Fruit fly (Drosophila melanogaster) Kc167 (cell line): Measurements from ENCODE around the gene CG42526.

ENCODE experiments used
- Myc ChIP-seq: fragments of >200 bp; optimal IDR thresholded peaks from 2 replicates; lab custom pipeline; 2017; ENCODE audit warnings: missing external identifiers
- Sin3A ChIP-seq: fragments of >200 bp; optimal IDR thresholded peaks from 2 replicates; lab custom pipeline; 2018; ENCODE audit warnings: missing external identifiers
- h ChIP-seq: fragments of >200 bp; optimal IDR thresholded peaks from 3 replicates; lab custom pipeline; 2018; ENCODE audit warnings: missing external identifiers
- insv ChIP-seq: fragments of >200 bp; optimal IDR thresholded peaks from 3 replicates; lab custom pipeline; 2018; ENCODE audit warnings: missing external identifiers
- psq ChIP-seq: fragments of >200 bp; optimal IDR thresholded peaks from 2 replicates; lab custom pipeline; 2017; ENCODE audit warnings: missing external identifiers
- ttk ChIP-seq: sonication (Bioruptor generic); optimal IDR thresholded peaks from 2 replicates; lab custom pipeline; 2017; ENCODE audit warnings: missing external identifiers

The CG42526 gene

DNA sequence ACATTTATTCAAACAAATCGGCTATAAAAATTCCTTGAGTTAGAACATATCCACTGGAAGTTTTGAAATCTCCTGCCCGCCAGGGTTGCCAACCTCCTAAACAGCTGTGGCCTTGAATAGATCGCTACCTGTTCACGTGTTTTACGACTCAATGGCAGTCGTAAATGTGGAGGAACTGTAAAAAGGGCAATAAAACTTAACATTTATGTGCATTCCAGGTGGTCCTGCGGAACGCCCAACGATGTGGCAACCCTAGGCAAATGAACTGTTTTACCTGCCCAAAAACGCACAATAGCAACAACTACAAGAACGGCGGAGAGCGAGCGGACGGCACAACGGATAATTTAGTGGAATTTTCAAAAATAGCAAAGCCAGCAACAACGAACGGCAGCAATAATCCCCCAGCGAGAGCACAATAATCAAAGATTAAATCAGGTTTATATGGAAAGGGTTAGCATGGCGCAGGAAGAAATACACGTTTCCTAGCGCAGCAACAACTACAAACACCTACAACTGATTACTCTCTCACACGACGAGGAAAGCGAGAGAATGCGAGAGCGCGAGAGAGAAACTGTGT, 26.6 kb upstream of the CG42526 start:
- TF ChIP-seq ttk (lab: Kevin White, UChicago) (no peak), Sin3A (lab: Kevin White, UChicago) (no peak), psq (lab: Kevin White, UChicago) (no peak), Myc (lab: Kevin White, UChicago) (no peak), h (lab: Kevin White, UChicago) (no peak), insv (lab: Kevin White, UChicago) (no peak)

DNA sequence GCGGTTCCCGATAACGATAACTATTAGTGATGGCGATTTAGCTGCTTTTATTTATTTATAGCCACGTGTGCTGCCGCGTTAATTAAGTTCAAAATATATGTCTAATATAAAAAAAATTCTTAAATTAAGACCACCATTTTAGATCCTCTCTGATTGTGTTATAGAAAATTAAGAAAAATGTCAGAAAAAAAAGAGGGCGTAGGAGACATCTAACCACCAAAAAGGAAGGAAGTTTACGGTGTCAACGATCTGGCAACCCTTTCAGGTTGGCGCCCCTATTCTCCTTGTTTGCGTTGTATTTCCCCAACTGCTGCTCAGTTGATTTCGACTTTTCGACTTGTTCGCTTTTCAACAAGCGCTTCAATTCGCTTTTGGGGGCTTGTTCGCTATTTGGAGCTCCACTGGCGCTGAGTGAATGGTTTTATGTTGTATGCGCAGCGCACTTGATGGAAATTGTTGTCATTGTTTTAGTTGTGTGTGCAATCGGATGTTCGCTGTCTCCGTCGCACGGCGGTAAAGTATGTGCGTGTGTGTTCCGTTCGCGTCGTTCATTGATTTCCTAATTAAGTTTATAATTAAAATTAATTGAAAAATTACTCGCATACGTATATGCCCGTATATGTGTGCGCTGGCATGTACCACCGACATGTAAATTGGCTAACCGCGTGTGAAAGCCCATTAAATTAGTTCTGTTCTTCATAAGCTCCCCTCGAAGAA, 25.7 kb upstream of the CG42526 start, which contains the start of the genes CG3434 and CG44838:
Gene CG3434 (minus strand): TSS at position 25 of the 717 bp plus-strand sequence.
Gene CG44838 (plus strand): TSS at position 276 of the 717 bp plus-strand sequence.
- TF ChIP-seq insv (lab: Kevin White, UChicago) (no peak), Sin3A (lab: Kevin White, UChicago) (no peak), h (lab: Kevin White, UChicago) (no peak), psq (lab: Kevin White, UChicago) (no peak), ttk (lab: Kevin White, UChicago) (no peak), Myc (lab: Kevin White, UChicago) (no peak)

- TF ChIP-seq Myc (lab: Kevin White, UChicago) (no peak), insv (lab: Kevin White, UChicago) (no peak), ttk (lab: Kevin White, UChicago) (no peak), psq (lab: Kevin White, UChicago) (no peak), h (lab: Kevin White, UChicago) (no peak), Sin3A (lab: Kevin White, UChicago) (no peak)
Measured at dm6 chr3L:9457619-9458092, 22.5 kb upstream of the CG42526 start, which contains the start of gene CG3437. Gene CG3437 (minus strand): TSS chr3L:9457669.

- no peak for TF ChIP-seq ttk (lab: Kevin White, UChicago)
- TF ChIP-seq h (lab: Kevin White, UChicago): no peak
- no peak for TF ChIP-seq Sin3A (lab: Kevin White, UChicago)
- no peak for TF ChIP-seq psq (lab: Kevin White, UChicago)
- no peak for TF ChIP-seq insv (lab: Kevin White, UChicago)
Measured at dm6 chr3L:9456389-9456788, 21.2 kb upstream of the CG42526 start.

- no peak for TF ChIP-seq Sin3A (lab: Kevin White, UChicago)
- TF ChIP-seq ttk (lab: Kevin White, UChicago): no peak
- no peak for TF ChIP-seq Myc (lab: Kevin White, UChicago)
- no peak for TF ChIP-seq h (lab: Kevin White, UChicago)
- no peak for TF ChIP-seq insv (lab: Kevin White, UChicago)
- no peak for TF ChIP-seq psq (lab: Kevin White, UChicago)
Measured at dm6 chr3L:9455819-9456388, 20.7 kb upstream of the CG42526 start, which contains the start of the genes phol and CG3552. Gene phol (minus strand): TSS chr3L:9456281. Gene CG3552 (plus strand): TSS chr3L:9456318.

dm6 chr3L:9452422-9452821, 17.2 kb upstream of the CG42526 start:
- no peak for TF ChIP-seq psq (lab: Kevin White, UChicago)
- no peak for TF ChIP-seq insv (lab: Kevin White, UChicago)
- TF ChIP-seq Myc (lab: Kevin White, UChicago): no peak
- TF ChIP-seq Sin3A (lab: Kevin White, UChicago): no peak
- TF ChIP-seq ttk (lab: Kevin White, UChicago): no peak
- TF ChIP-seq h (lab: Kevin White, UChicago): no peak

DNA sequence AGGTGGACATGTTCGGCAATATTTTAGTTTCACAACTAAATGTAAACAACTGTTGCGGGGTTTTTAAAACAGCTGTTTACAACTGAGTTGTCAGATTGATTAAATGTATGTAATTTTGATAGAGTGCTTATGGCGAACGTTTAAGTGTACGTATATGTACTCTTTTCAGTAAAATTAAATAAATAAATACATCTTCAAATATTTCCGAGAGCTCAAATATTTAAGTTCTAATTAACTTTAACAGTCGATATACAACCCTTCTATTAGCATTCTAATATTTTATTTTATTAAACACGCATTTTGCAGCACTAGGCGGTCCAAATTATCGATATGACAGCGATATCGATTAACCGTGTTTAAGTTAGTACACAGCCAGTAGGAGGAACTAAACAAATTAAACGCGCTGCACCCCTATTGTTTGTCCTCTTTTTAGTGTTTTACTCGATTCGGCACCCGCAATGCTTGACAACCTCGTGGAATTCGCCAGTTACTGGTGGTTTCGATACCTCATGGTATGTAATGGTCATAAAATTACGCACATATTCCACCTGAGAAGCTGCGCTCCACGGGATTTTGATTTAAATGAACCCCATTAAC, 16.4 kb upstream of the CG42526 start, which contains the start of the genes CG3448 and ghi:
Gene CG3448 (minus strand): TSS at position 51 of the 597 bp plus-strand sequence.
Gene ghi (plus strand): TSS at position 355 of the 597 bp plus-strand sequence.
- no peak for TF ChIP-seq insv (lab: Kevin White, UChicago)
- TF ChIP-seq psq (lab: Kevin White, UChicago): no peak
- no peak for TF ChIP-seq h (lab: Kevin White, UChicago)

dm6 chr3L:9447239-9447777, 12.1 kb upstream of the CG42526 start:
- no peak for TF ChIP-seq Sin3A (lab: Kevin White, UChicago)

- TF ChIP-seq h (lab: Kevin White, UChicago): no peak
- no peak for TF ChIP-seq Myc (lab: Kevin White, UChicago)
- no peak for TF ChIP-seq psq (lab: Kevin White, UChicago)
- no peak for TF ChIP-seq ttk (lab: Kevin White, UChicago)
- no peak for TF ChIP-seq Sin3A (lab: Kevin White, UChicago)
- TF ChIP-seq insv (lab: Kevin White, UChicago): no peak
Measured at dm6 chr3L:9446731-9447238, 11.6 kb upstream of the CG42526 start, which contains the start of gene CG3529. Gene CG3529 (plus strand): TSS chr3L:9446864.

DNA sequence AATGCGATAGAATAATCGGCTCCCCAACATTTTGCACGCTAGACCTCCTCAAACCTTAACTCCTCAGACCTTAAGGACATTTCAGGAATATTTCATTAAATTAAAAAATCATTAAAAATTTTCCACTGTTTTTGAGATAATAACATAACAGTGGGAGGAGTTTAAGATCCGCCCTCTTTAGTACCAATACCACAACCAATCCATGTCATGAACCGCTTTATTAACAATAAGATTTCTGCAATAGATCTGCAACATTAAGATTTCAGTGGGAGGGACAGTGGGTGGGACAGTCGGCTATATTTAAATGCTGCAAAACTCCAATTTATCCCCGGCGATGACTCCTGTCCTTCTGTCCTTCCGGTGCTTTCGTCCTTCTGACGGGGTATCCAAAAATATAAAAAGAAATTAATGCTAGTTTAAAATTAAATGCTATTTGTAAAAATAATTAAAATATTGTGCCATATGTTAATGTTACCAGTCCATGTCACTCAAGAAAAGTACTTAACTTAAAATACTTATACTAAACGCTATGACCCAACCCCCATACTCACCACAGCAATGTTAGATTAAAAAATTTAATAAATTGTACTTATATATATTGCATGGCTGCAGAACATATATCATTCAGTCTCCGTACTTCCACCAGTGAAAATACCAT, 7.6 kb upstream of the CG42526 start, which contains the start of gene Srg3:
Gene Srg3 (plus strand): TSS at position 608 of the 658 bp plus-strand sequence.
- TF ChIP-seq h (lab: Kevin White, UChicago): no peak
- no peak for TF ChIP-seq Sin3A (lab: Kevin White, UChicago)
